Fruit fly (Drosophila melanogaster) whole organism, embryonic: ENCODE measurements around the gene Tfb4.

ENCODE experiments used
- Blimp-1 ChIP-seq: fragments of 200-800 bp; sonication (Bioruptor generic); optimal IDR thresholded peaks from 3 replicates; lab custom pipeline; 2018; ENCODE audit warnings: missing biosample characterization, missing genetic modification characterization, mild to moderate bottlenecking, moderate library complexity, missing genetic modification reagents
- CG10979 ChIP-seq: fragments of 200-800 bp; sonication (Bioruptor generic); optimal IDR thresholded peaks from 2 replicates; lab custom pipeline; 2018; ENCODE audit warnings: missing biosample characterization, mild to moderate bottlenecking, missing genetic modification characterization, moderate library complexity
- CG13123 ChIP-seq: fragments of 200-800 bp; sonication (Bioruptor generic); optimal IDR thresholded peaks from 2 replicates; lab custom pipeline; 2016; ENCODE audit warnings: missing biosample characterization, missing genetic modification characterization
- CG13287 ChIP-seq: fragments of 200-800 bp; sonication (Bioruptor generic); IDR thresholded peaks from 2 replicates; pipeline ENCODE4 v1.3.6; 2022; ENCODE audit warnings: missing biosample characterization, missing genetic modification characterization; ENCODE audit not compliant: partially characterized antibody
- CG13296 ChIP-seq: fragments of 200-800 bp; sonication (Bioruptor generic); optimal IDR thresholded peaks from 3 replicates; lab custom pipeline; 2018; ENCODE audit warnings: missing biosample characterization, mild to moderate bottlenecking, missing genetic modification characterization
- CG17359 ChIP-seq: fragments of 200-800 bp; sonication (Bioruptor generic); optimal IDR thresholded peaks from 3 replicates; lab custom pipeline; 2018; ENCODE audit warnings: missing biosample characterization, mild to moderate bottlenecking, missing genetic modification characterization, moderate library complexity
- CG17385 ChIP-seq: fragments of 200-800 bp; sonication (Bioruptor generic); optimal IDR thresholded peaks from 3 replicates; lab custom pipeline; 2018; ENCODE audit warnings: missing biosample characterization, mild to moderate bottlenecking, missing genetic modification characterization
- CG2678 ChIP-seq: fragments of 200-800 bp; sonication (Bioruptor generic); optimal IDR thresholded peaks from 3 replicates; lab custom pipeline; 2019; ENCODE audit warnings: missing biosample characterization, mild to moderate bottlenecking, missing genetic modification characterization, moderate library complexity
- CG3163 ChIP-seq: fragments of 200-800 bp; sonication (Bioruptor generic); optimal IDR thresholded peaks from 3 replicates; lab custom pipeline; 2016; ENCODE audit warnings: missing biosample characterization, missing genetic modification characterization
- CG6175 ChIP-seq: fragments of 200-800 bp; sonication (Bioruptor generic); IDR thresholded peaks from 3 replicates; pipeline ENCODE4 v1.3.6; 2022; ENCODE audit warnings: missing biosample characterization, missing genetic modification characterization
- CG6683 ChIP-seq: fragments of 200-800 bp; sonication (Bioruptor generic); optimal IDR thresholded peaks from 2 replicates; lab custom pipeline; 2017; ENCODE audit warnings: missing biosample characterization, mild to moderate bottlenecking, missing genetic modification characterization, missing genetic modification reagents
- CG6791 ChIP-seq: fragments of 200-800 bp; sonication (Bioruptor generic); IDR thresholded peaks from 3 replicates; pipeline ENCODE4 v1.3.6; 2022; ENCODE audit warnings: missing biosample characterization, missing genetic modification characterization; ENCODE audit not compliant: partially characterized antibody
- Dp ChIP-seq: fragments of 200-800 bp; sonication (Bioruptor generic); optimal IDR thresholded peaks from 2 replicates; lab custom pipeline; 2018; ENCODE audit warnings: missing biosample characterization, mild to moderate bottlenecking, missing genetic modification characterization, moderate library complexity
- E2f1 ChIP-seq: fragments of 200-800 bp; sonication (Bioruptor generic); IDR thresholded peaks from 2 replicates; pipeline ENCODE4 v1.3.6; 2022; ENCODE audit warnings: missing biosample characterization, missing genetic modification characterization
- Elba2 ChIP-seq: fragments of 200-800 bp; sonication (Bioruptor generic); optimal IDR thresholded peaks from 3 replicates; lab custom pipeline; 2016; ENCODE audit warnings: missing biosample characterization, missing genetic modification characterization
- Ets97D ChIP-seq: fragments of 200-800 bp; sonication (Bioruptor generic); optimal IDR thresholded peaks from 3 replicates; lab custom pipeline; 2016; ENCODE audit warnings: missing biosample characterization, missing genetic modification characterization
- GATAe ChIP-seq: fragments of 200-800 bp; sonication (Bioruptor generic); conservative IDR thresholded peaks from 2 replicates; pipeline ENCODE4 v1.3.6; 2022; ENCODE audit warnings: missing biosample characterization, missing genetic modification characterization
- Hand ChIP-seq: fragments of 200-800 bp; sonication (Bioruptor generic); optimal IDR thresholded peaks from 2 replicates; lab custom pipeline; 2017; ENCODE audit warnings: mild to moderate bottlenecking, missing biosample characterization, missing genetic modification reagents, missing genetic modification characterization
- HmgZ ChIP-seq: fragments of 200-800 bp; sonication (Bioruptor generic); optimal IDR thresholded peaks from 2 replicates; lab custom pipeline; 2018; ENCODE audit warnings: missing biosample characterization, mild to moderate bottlenecking, missing genetic modification characterization
- Hmx ChIP-seq: fragments of 200-800 bp; sonication (Bioruptor generic); optimal IDR thresholded peaks from 2 replicates; lab custom pipeline; 2016; ENCODE audit warnings: missing biosample characterization, missing genetic modification characterization
- Hr78 ChIP-seq, 2 experiments: fragments of 200-800 bp in 1 of 2; fragments of >200 bp in 1 of 2; sonication (Bioruptor generic) in 1 of 2; optimal IDR thresholded peaks; 2 replicates each; lab custom pipeline; 2017 to 2019; ENCODE audit warnings: missing biosample characterization in 2 of 2, missing genetic modification characterization in 2 of 2, mild to moderate bottlenecking in 1 of 2, moderate library complexity in 1 of 2
- Lpt ChIP-seq: fragments of >200 bp; optimal IDR thresholded peaks from 2 replicates; lab custom pipeline; 2018; ENCODE audit warnings: missing biosample characterization, missing genetic modification characterization
- MTF-1 ChIP-seq: fragments of 200-800 bp; sonication (Bioruptor generic); optimal IDR thresholded peaks from 2 replicates; lab custom pipeline; 2018; ENCODE audit warnings: missing biosample characterization, mild to moderate bottlenecking, missing genetic modification characterization, borderline replicate concordance
- NfI ChIP-seq: fragments of 200-800 bp; sonication (Bioruptor generic); optimal IDR thresholded peaks from 3 replicates; lab custom pipeline; 2018; ENCODE audit warnings: missing biosample characterization, mild to moderate bottlenecking, missing genetic modification characterization, moderate library complexity
- Rfx ChIP-seq: fragments of 200-800 bp; sonication (Bioruptor generic); IDR thresholded peaks from 2 replicates; pipeline ENCODE4 v1.3.6; 2022; ENCODE audit warnings: missing biosample characterization, missing genetic modification characterization
- Spps ChIP-seq: fragments of 200-800 bp; sonication (Bioruptor generic); optimal IDR thresholded peaks from 2 replicates; lab custom pipeline; 2018; ENCODE audit warnings: missing biosample characterization, mild to moderate bottlenecking, missing genetic modification characterization
- Vsx1 ChIP-seq: fragments of 200-800 bp; sonication (Bioruptor generic); optimal IDR thresholded peaks from 2 replicates; lab custom pipeline; 2017; ENCODE audit warnings: missing biosample characterization, mild to moderate bottlenecking, missing genetic modification characterization, missing genetic modification reagents
- YL-1 ChIP-seq: fragments of 200-800 bp; sonication (Bioruptor generic); optimal IDR thresholded peaks from 3 replicates; lab custom pipeline; 2017; ENCODE audit warnings: missing biosample characterization, mild to moderate bottlenecking, missing genetic modification characterization
- aop ChIP-seq: fragments of 200-800 bp; sonication (Bioruptor generic); IDR thresholded peaks from 2 replicates; pipeline ENCODE4 v1.3.6; 2022; ENCODE audit warnings: missing biosample characterization, missing genetic modification characterization
- br ChIP-seq: fragments of >200 bp; optimal IDR thresholded peaks from 2 replicates; lab custom pipeline; 2017
- bsh ChIP-seq, 2 experiments: fragments of 200-800 bp; sonication (Bioruptor generic); optimal IDR thresholded peaks; 2 replicates each; lab custom pipeline; 2017 to 2018; ENCODE audit warnings: mild to moderate bottlenecking in 2 of 2, missing biosample characterization in 2 of 2, missing genetic modification characterization in 2 of 2, moderate library complexity in 1 of 2
- cg ChIP-seq: fragments of 200-800 bp; sonication (Bioruptor generic); optimal IDR thresholded peaks from 3 replicates; lab custom pipeline; 2019; ENCODE audit warnings: missing biosample characterization, mild to moderate bottlenecking, missing genetic modification characterization, moderate library complexity
- dan ChIP-seq: fragments of 200-800 bp; sonication (Bioruptor generic); IDR thresholded peaks from 2 replicates; pipeline ENCODE4 v1.3.6; 2022; ENCODE audit warnings: missing biosample characterization, missing genetic modification characterization
- emc ChIP-seq: fragments of 200-800 bp; sonication (Bioruptor generic); optimal IDR thresholded peaks from 2 replicates; lab custom pipeline; 2016; ENCODE audit warnings: missing biosample characterization, missing genetic modification characterization
- exex ChIP-seq: fragments of 200-800 bp; sonication (Bioruptor generic); optimal IDR thresholded peaks from 4 replicates; lab custom pipeline; 2018; ENCODE audit warnings: missing biosample characterization, mild to moderate bottlenecking, missing genetic modification characterization, moderate library complexity
- eyg ChIP-seq: fragments of 200-800 bp; sonication (Bioruptor generic); optimal IDR thresholded peaks from 3 replicates; lab custom pipeline; 2016; ENCODE audit warnings: missing biosample characterization, missing genetic modification characterization
- ftz-f1 ChIP-seq: fragments of 200-800 bp; sonication (Bioruptor generic); optimal IDR thresholded peaks from 2 replicates; lab custom pipeline; 2016; ENCODE audit warnings: missing biosample characterization, missing genetic modification characterization
- gsb ChIP-seq: fragments of 200-800 bp; sonication (Bioruptor generic); IDR thresholded peaks from 2 replicates; pipeline ENCODE4 v1.3.6; 2022; ENCODE audit warnings: missing biosample characterization, missing genetic modification characterization
- gt ChIP-seq: fragments of 200-800 bp; sonication (Bioruptor generic); IDR thresholded peaks from 2 replicates; pipeline ENCODE4 v1.3.6; 2022; ENCODE audit warnings: missing biosample characterization, missing genetic modification characterization
- h ChIP-seq: fragments of >200 bp; optimal IDR thresholded peaks from 2 replicates; lab custom pipeline; 2017
- her ChIP-seq: fragments of 200-800 bp; sonication (Bioruptor generic); optimal IDR thresholded peaks from 2 replicates; lab custom pipeline; 2016; ENCODE audit warnings: missing biosample characterization, missing genetic modification characterization
- inv ChIP-seq: fragments of 200-800 bp; sonication (Bioruptor generic); IDR thresholded peaks from 2 replicates; pipeline ENCODE4 v1.3.6; 2022; ENCODE audit warnings: missing biosample characterization, missing genetic modification characterization; ENCODE audit not compliant: partially characterized antibody
- klu ChIP-seq: fragments of 200-800 bp; sonication (Bioruptor generic); IDR thresholded peaks from 2 replicates; pipeline ENCODE4 v1.3.6; 2022; ENCODE audit warnings: missing biosample characterization, missing genetic modification characterization
- knrl ChIP-seq: fragments of 200-800 bp; sonication (Bioruptor generic); IDR thresholded peaks from 3 replicates; pipeline ENCODE4 v1.3.6; 2022; ENCODE audit warnings: missing biosample characterization, missing genetic modification characterization; ENCODE audit not compliant: partially characterized antibody
- mld ChIP-seq: fragments of 200-800 bp; sonication (Bioruptor generic); IDR thresholded peaks from 3 replicates; pipeline ENCODE4 v1.3.6; 2022; ENCODE audit warnings: missing biosample characterization, missing genetic modification characterization; ENCODE audit not compliant: partially characterized antibody
- org-1 ChIP-seq: fragments of 200-800 bp; sonication (Bioruptor generic); optimal IDR thresholded peaks from 2 replicates; lab custom pipeline; 2017; ENCODE audit warnings: missing biosample characterization, missing genetic modification characterization
- pnt ChIP-seq: fragments of 200-800 bp; sonication (Bioruptor generic); optimal IDR thresholded peaks from 3 replicates; lab custom pipeline; 2016; ENCODE audit warnings: missing biosample characterization, missing genetic modification characterization
- run ChIP-seq: fragments of 200-800 bp; sonication (Bioruptor generic); optimal IDR thresholded peaks from 3 replicates; lab custom pipeline; 2018; ENCODE audit warnings: missing biosample characterization, mild to moderate bottlenecking, missing genetic modification characterization
- sr ChIP-seq: fragments of 200-800 bp; sonication (Bioruptor generic); IDR thresholded peaks from 3 replicates; pipeline ENCODE4 v1.3.6; 2022; ENCODE audit warnings: missing biosample characterization, missing genetic modification characterization
- tio ChIP-seq: fragments of 200-800 bp; sonication (Bioruptor generic); optimal IDR thresholded peaks from 2 replicates; lab custom pipeline; 2017; ENCODE audit warnings: missing biosample characterization, missing genetic modification characterization, inconsistent platforms
- tll ChIP-seq, 2 experiments: fragments of 200-800 bp in 1 of 2; fragments of >200 bp in 1 of 2; sonication (Bioruptor generic) in 1 of 2; optimal IDR thresholded peaks; 2 replicates each; lab custom pipeline; 2017 to 2019; ENCODE audit warnings: missing biosample characterization in 2 of 2, missing genetic modification characterization in 2 of 2, mild to moderate bottlenecking in 1 of 2, moderate library complexity in 1 of 2

Tfb4 gene

DNA sequence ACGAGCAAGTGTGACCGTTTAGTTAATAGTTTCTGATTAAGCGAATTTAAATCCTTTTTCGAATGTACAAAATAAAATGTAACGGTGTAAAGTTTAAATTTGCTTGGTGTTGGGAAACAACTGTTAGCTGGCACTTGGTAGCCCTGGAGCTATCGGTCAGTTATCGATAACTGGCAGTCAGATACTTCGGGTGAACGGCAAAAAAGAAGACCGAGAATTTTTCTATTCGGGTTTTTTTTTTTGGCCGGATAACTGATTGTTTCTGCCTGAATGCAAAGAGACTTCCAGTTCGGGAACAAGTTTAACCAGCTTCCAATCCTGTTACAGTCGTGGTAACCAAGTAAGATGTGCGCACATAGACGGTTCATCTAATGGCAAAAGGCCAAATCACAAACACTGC, 27.0 kb upstream of the Tfb4 start, which contains the start of gene CG4896 (continued):
- TF ChIP-seq bsh (GFP tag; optimal IDR thresholded peaks at IDR 0.05; lab: Kevin White, UChicago) (peak in 1 of 2 experiments; percentile 51), CG10979 (tag; lab: Kevin White, UChicago) (no peak), CG6175 (GFP tag; lab: Robert Waterston, UW) (no peak), Hmx (no peak), tll (GFP tag; optimal IDR thresholded peaks at IDR 0.05; lab: Kevin White, UChicago) (no peak), pnt (GFP tag; lab: Kevin White, UChicago) (no peak), exex (tag; lab: Kevin White, UChicago) (no peak), CG13296 (no peak), br (lab: Kevin White, UChicago) (no peak), org-1 (GFP tag; lab: Kevin White, UChicago) (no peak), emc (GFP tag; lab: Kevin White, UChicago) (no peak), inv (GFP tag; lab: Robert Waterston, UW) (peak; percentile 36; the same call in 1 of the 2 replicates), Lpt (no peak), CG2678 (tag; lab: Kevin White, UChicago) (no peak), Ets97D (GFP tag; lab: Kevin White, UChicago) (peak; percentile 51), Blimp-1 (GFP tag; lab: Kevin White, UChicago) (no peak), ftz-f1 (GFP tag; lab: Kevin White, UChicago) (no peak), gt (GFP tag; lab: Robert Waterston, UW) (no peak), MTF-1 (no peak), Elba2 (no peak), h (lab: Kevin White, UChicago) (no peak), tio (GFP tag; lab: Kevin White, UChicago) (no peak), mld (GFP tag; lab: Robert Waterston, UW) (no peak), CG13287 (GFP tag; lab: Robert Waterston, UW) (peak; percentile 76), CG17359 (tag; lab: Kevin White, UChicago) (no peak), knrl (GFP tag; lab: Robert Waterston, UW) (peak; percentile 48; the same call in 2 of the 3 replicates), CG13123 (GFP tag; lab: Kevin White, UChicago) (no peak), dan (GFP tag; lab: Robert Waterston, UW) (no peak), YL-1 (GFP tag; lab: Kevin White, UChicago) (peak; percentile 83), eyg (GFP tag; lab: Kevin White, UChicago) (no peak), gsb (GFP tag; lab: Robert Waterston, UW) (no peak), Spps (tag; lab: Kevin White, UChicago) (no peak), cg (GFP tag; lab: Kevin White, UChicago) (no peak), Hand (GFP tag; lab: Kevin White, UChicago) (no peak), Vsx1 (no peak), HmgZ (tag; lab: Kevin White, UChicago) (peak; percentile 37), sr (GFP tag; lab: Robert Waterston, UW) (no peak), klu (GFP tag; lab: Robert Waterston, UW) (no peak), E2f1 (GFP tag; lab: Robert Waterston, UW) (no peak), Rfx (GFP tag; lab: Robert Waterston, UW) (peak; percentile 63), her (peak; percentile 20), run (no peak), CG3163 (GFP tag; lab: Kevin White, UChicago) (no peak), CG6683 (GFP tag; lab: Kevin White, UChicago) (no peak), Dp (GFP tag; lab: Kevin White, UChicago) (peak; percentile 65), GATAe (no peak), aop (no peak), CG17385 (GFP tag; lab: Kevin White, UChicago) (no peak), NfI (GFP tag; lab: Kevin White, UChicago) (no peak), CG6791 (GFP tag; lab: Robert Waterston, UW) (peak; percentile 69), Hr78 (GFP tag; optimal IDR thresholded peaks at IDR 0.05; lab: Kevin White, UChicago) (no peak)
